Fruit fly (Drosophila melanogaster): Measurements from ENCODE around the gene Pgant2.

dm6 chr2L:3428419-3429097 is 2.0 kb upstream of the Pgant2 start:
- TF ChIP-seq h (optimal IDR thresholded peaks at IDR 0.05): no peak
- no peak for TF ChIP-seq psq (optimal IDR thresholded peaks at IDR 0.05)
- TF ChIP-seq ttk (optimal IDR thresholded peaks at IDR 0.05): no peak
- no peak for TF ChIP-seq Myc (optimal IDR thresholded peaks at IDR 0.05)
